Fruit fly (Drosophila melanogaster): ENCODE results near the gene CG13014.

The CG13014 gene

DNA sequence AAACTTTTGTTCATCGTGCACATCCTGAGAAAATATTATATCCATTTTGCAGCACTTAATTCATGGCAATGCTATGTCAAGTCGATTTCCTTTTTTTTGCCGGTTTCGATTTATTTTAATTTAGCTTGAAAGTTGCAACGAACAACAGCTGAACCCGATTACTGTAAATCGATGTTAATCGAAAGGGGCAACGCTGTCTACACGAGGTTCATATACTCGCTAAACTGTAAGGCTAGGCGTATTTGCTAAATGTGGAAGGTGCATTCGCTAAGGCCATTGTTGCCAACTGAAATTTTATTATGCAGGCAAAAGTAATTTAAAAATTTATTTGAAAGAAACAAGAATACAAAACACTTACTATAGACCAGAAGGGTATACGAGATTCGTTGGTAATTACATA, 40.3 kb upstream of the CG13014 start, which contains the start of gene CG9902 (continued):
- TF ChIP-seq CG8290 (GFP tag; optimal IDR thresholded peaks at IDR 0.05), result peak; percentile 47
- peak in 1 of 2 experiments; percentile 80 for TF ChIP-seq CG8290 (tag; optimal IDR thresholded peaks at IDR 0.05)
- TF ChIP-seq Fer1 (GFP tag; optimal IDR thresholded peaks at IDR 0.05), result peak; percentile 23
- peak; percentile 7 for TF ChIP-seq CG12391 (tag; optimal IDR thresholded peaks at IDR 0.05)
- no peak for TF ChIP-seq Usf (GFP tag; optimal IDR thresholded peaks at IDR 0.05)
- peak; percentile 86 for TF ChIP-seq HmgZ (tag; optimal IDR thresholded peaks at IDR 0.05)
- TF ChIP-seq CG16813 (GFP tag; IDR thresholded peaks at IDR 0.05; ENCODE audit: partially characterized antibody), result peak; percentile 78
- TF ChIP-seq Sry-δ (GFP tag; optimal IDR thresholded peaks at IDR 0.05), result peak; percentile 82
- peak; percentile 96 for TF ChIP-seq pzg (GFP tag; optimal IDR thresholded peaks at IDR 0.05)
- no peak for TF ChIP-seq CG3065 (GFP tag; optimal IDR thresholded peaks at IDR 0.05)
- no peak for TF ChIP-seq Ptx1 (GFP tag; IDR thresholded peaks at IDR 0.05)
- no peak for TF ChIP-seq B-H1 (GFP tag; IDR thresholded peaks at IDR 0.05)
- peak; percentile 90 for TF ChIP-seq stwl (tag; optimal IDR thresholded peaks at IDR 0.05)
- no peak for TF ChIP-seq tap (tag; optimal IDR thresholded peaks at IDR 0.05)
- peak; percentile 7 to 73 for TF ChIP-seq Pdp1 (GFP tag; optimal IDR thresholded peaks at IDR 0.05)
- peak; percentile 17 for TF ChIP-seq CG17912 (GFP tag; optimal IDR thresholded peaks at IDR 0.05)
- TF ChIP-seq Sin3A (optimal IDR thresholded peaks at IDR 0.05), result peak; percentile 2
- peak in 1 of 3 experiments; percentile 31 for TF ChIP-seq Stat92E (GFP tag; optimal IDR thresholded peaks at IDR 0.05)
- TF ChIP-seq hbn (GFP tag; IDR thresholded peaks at IDR 0.05; ENCODE audit: partially characterized antibody), result peak; percentile 75
- TF ChIP-seq CG3847 (GFP tag; IDR thresholded peaks at IDR 0.05), result peak; percentile 60
- peak; percentile 35 for TF ChIP-seq Dek (tag; optimal IDR thresholded peaks at IDR 0.05)
- peak; percentile 7 for TF ChIP-seq gsb-n (tag; optimal IDR thresholded peaks at IDR 0.05)
- peak; percentile 94 for TF ChIP-seq Myb (GFP tag; optimal IDR thresholded peaks at IDR 0.05)

DNA sequence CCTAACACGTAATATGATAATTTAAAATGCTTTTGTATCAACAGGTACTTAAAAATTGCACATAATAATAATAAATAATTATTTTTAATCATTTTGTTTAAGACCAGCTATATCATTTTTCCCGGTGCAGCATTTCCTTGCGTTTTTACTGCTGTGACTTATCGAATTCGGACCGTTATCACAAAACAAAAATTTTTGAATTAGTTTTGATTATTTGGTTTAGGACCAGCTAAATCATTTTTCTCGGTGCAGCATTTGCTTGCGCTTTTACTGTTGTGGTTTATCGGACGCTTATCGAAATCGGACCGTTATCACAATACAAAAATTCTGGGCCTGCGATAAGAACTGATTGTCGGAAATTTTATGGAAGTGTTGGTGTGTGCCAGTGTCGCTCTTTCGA, 35.1 kb upstream of the CG13014 start:
- peak; percentile 76 for TF ChIP-seq tin (GFP tag; optimal IDR thresholded peaks at IDR 0.05)
- no peak for TF ChIP-seq inv (GFP tag; IDR thresholded peaks at IDR 0.05; ENCODE audit: partially characterized antibody)
- TF ChIP-seq CG3163 (GFP tag; optimal IDR thresholded peaks at IDR 0.05), result no peak
- TF ChIP-seq Asciz (GFP tag; optimal IDR thresholded peaks at IDR 0.05), result peak; percentile 81
- TF ChIP-seq bigmax (GFP tag; optimal IDR thresholded peaks at IDR 0.05), result no peak
- TF ChIP-seq CG16863 (GFP tag; optimal IDR thresholded peaks at IDR 0.05), result peak; percentile 40
- TF ChIP-seq bcd (GFP tag; optimal IDR thresholded peaks at IDR 0.05), result peak; percentile 81
- peak; percentile 78 to 79 for TF ChIP-seq dpn (GFP tag; optimal IDR thresholded peaks at IDR 0.05)
- peak; percentile 79 for TF ChIP-seq sob (GFP tag; IDR thresholded peaks at IDR 0.05)
- no peak for TF ChIP-seq CG34224 (GFP tag; IDR thresholded peaks at IDR 0.05; ENCODE audit: partially characterized antibody)
- TF ChIP-seq CG16813 (GFP tag; IDR thresholded peaks at IDR 0.05; ENCODE audit: partially characterized antibody), result no peak
- TF ChIP-seq so (GFP tag; IDR thresholded peaks at IDR 0.05), result no peak
- peak; percentile 17 for TF ChIP-seq CG10431 (GFP tag; optimal IDR thresholded peaks at IDR 0.05)
- TF ChIP-seq nom (GFP tag; optimal IDR thresholded peaks at IDR 0.05), result no peak
- TF ChIP-seq cg (GFP tag; optimal IDR thresholded peaks at IDR 0.05), result no peak
- no peak for TF ChIP-seq fd102C (GFP tag; optimal IDR thresholded peaks at IDR 0.05)
- TF ChIP-seq Mrtf (GFP tag; IDR thresholded peaks at IDR 0.05), result peak; percentile 75; the same call in 2 of the 3 replicates
- no peak for TF ChIP-seq pros (GFP tag; optimal IDR thresholded peaks at IDR 0.05)
- no peak for TF ChIP-seq psq (GFP tag; optimal IDR thresholded peaks at IDR 0.05)
- peak; percentile 72 for TF ChIP-seq gcm (GFP tag; optimal IDR thresholded peaks at IDR 0.05)
- TF ChIP-seq MESR4 (GFP tag; optimal IDR thresholded peaks at IDR 0.05), result no peak
- no peak for TF ChIP-seq dimm (GFP tag; IDR thresholded peaks at IDR 0.05)
- no peak for TF ChIP-seq Hr39 (optimal IDR thresholded peaks at IDR 0.05)
- 0 out of 2 replicates have a peak, but pooled peaks have one; percentile 12 for TF ChIP-seq CkIIα-i1 (GFP tag; IDR thresholded peaks at IDR 0.05)
- no peak for TF ChIP-seq Opbp (GFP tag; IDR thresholded peaks at IDR 0.05; ENCODE audit: partially characterized antibody)
- peak; percentile 69 for TF ChIP-seq tgo (GFP tag; IDR thresholded peaks at IDR 0.05)
- peak; percentile 47 for TF ChIP-seq CG4854 (GFP tag; optimal IDR thresholded peaks at IDR 0.05)
- TF ChIP-seq CG12219 (GFP tag; optimal IDR thresholded peaks at IDR 0.05), result peak; percentile 75
- no peak for TF ChIP-seq nerfin-2 (GFP tag; IDR thresholded peaks at IDR 0.05; ENCODE audit: partially characterized antibody)

Data from whole organism, embryonic.